Fruit fly (Drosophila melanogaster): Measurements from ENCODE around the gene CG7044.

CG7044 gene

DNA sequence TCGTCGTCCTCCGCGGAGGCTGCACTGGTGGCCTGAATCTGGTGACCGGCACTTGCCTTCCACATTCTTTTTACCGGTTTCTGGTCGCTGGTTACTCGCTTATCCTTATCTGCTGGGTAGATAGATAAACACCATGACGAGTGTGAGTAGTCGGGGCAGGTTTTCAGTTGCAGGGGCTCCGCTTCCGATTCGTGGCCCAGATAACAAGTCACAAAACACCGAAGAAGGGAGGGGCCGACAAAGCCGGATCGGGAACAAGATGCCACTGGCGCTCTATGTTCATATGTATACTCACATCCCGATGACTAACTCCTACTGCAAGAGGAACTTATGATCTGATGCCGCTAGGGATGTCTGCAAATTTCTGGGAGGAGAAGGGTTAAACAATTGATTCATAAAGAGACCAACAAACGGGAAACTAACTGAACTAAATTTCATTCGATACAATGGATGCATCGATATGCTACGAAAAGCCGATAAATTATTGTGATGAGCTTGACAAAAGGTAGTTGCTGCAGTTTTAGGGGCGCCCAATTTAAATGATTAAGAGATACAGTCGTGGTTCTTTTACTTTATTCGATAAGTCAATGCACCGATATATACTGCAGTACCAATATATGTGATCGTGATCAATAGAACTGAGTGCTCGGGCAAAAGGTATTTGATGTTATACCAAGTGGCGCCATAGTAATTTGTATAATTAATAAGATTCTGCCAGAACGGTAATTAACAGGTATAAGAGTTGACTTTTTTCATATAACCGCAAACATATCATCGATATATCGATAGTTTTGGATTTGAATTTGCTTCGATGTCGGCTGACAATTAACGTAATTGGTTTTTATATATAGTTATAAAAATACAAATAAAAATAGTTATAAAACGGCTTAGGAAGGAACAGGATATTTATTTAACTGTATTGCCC is 37.3 kb downstream of the CG7044 start, which contains the start of gene Cortactin (continued):
- TF ChIP-seq Sox100B (GFP tag; optimal IDR thresholded peaks at IDR 0.05), result no peak
- TF ChIP-seq CG6272 (GFP tag; IDR thresholded peaks at IDR 0.05), result 0 out of 2 replicates have a peak, but pooled peaks have one; percentile 14
- no peak for TF ChIP-seq CG10366 (GFP tag; IDR thresholded peaks at IDR 0.05)
- no peak for TF ChIP-seq CG2875 (GFP tag; optimal IDR thresholded peaks at IDR 0.05)
- no peak for TF ChIP-seq bsh (GFP tag; optimal IDR thresholded peaks at IDR 0.05)
- TF ChIP-seq HLHmδ (GFP tag; optimal IDR thresholded peaks at IDR 0.05), result no peak
- no peak for TF ChIP-seq CG7928 (GFP tag; optimal IDR thresholded peaks at IDR 0.05)
- peak; percentile 75 for TF ChIP-seq Deaf1 (tag; optimal IDR thresholded peaks at IDR 0.05)
- no peak for TF ChIP-seq lab (GFP tag; optimal IDR thresholded peaks at IDR 0.05)
- TF ChIP-seq Ets97D (GFP tag; optimal IDR thresholded peaks at IDR 0.05), result peak; percentile 85
- no peak for TF ChIP-seq sim (GFP tag; IDR thresholded peaks at IDR 0.05)
- peak; percentile 95 for TF ChIP-seq amos (GFP tag; IDR thresholded peaks at IDR 0.05; ENCODE audit: partially characterized antibody)
- TF ChIP-seq TFAM (GFP tag; optimal IDR thresholded peaks at IDR 0.05), result no peak
- no peak for TF ChIP-seq Taf1 (GFP tag; IDR thresholded peaks at IDR 0.05)
- no peak for TF ChIP-seq ara (GFP tag; IDR thresholded peaks at IDR 0.05)
- peak; percentile 98 for TF ChIP-seq CG18011 (GFP tag; optimal IDR thresholded peaks at IDR 0.05)
- TF ChIP-seq CG30403 (GFP tag; optimal IDR thresholded peaks at IDR 0.05), result no peak
- no peak for TF ChIP-seq Usf (GFP tag; optimal IDR thresholded peaks at IDR 0.05)
- no peak for TF ChIP-seq CG9727 (GFP tag; optimal IDR thresholded peaks at IDR 0.05)
- no peak for TF ChIP-seq CG12391 (tag; optimal IDR thresholded peaks at IDR 0.05)
- peak; percentile 70 for TF ChIP-seq mld (GFP tag; IDR thresholded peaks at IDR 0.05; ENCODE audit: partially characterized antibody)
- peak; percentile 11 for TF ChIP-seq zfh2 (GFP tag; optimal IDR thresholded peaks at IDR 0.05)
- TF ChIP-seq CG10209 (GFP tag; optimal IDR thresholded peaks at IDR 0.05), result no peak
- no peak for TF ChIP-seq ftz-f1 (GFP tag; optimal IDR thresholded peaks at IDR 0.05)
- peak; percentile 99 for TF ChIP-seq Dp (GFP tag; optimal IDR thresholded peaks at IDR 0.05)
- TF ChIP-seq ken (GFP tag; IDR thresholded peaks at IDR 0.05), result no peak
- TF ChIP-seq CG15269 (tag; optimal IDR thresholded peaks at IDR 0.05), result no peak
- TF ChIP-seq CG16813 (GFP tag; IDR thresholded peaks at IDR 0.05; ENCODE audit: partially characterized antibody), result peak; percentile 92
- no peak for TF ChIP-seq Meics (GFP tag; optimal IDR thresholded peaks at IDR 0.05)
- no peak for TF ChIP-seq NC2α (GFP tag; optimal IDR thresholded peaks at IDR 0.05)
- TF ChIP-seq CG33557 (GFP tag; optimal IDR thresholded peaks at IDR 0.05), result no peak
- no peak for TF ChIP-seq CkIIα-i1 (GFP tag; IDR thresholded peaks at IDR 0.05)
- no peak for TF ChIP-seq Hey (tag; optimal IDR thresholded peaks at IDR 0.05)
- TF ChIP-seq Ravus (GFP tag; IDR thresholded peaks at IDR 0.05), result no peak
- TF ChIP-seq Doc2 (GFP tag; IDR thresholded peaks at IDR 0.05), result no peak
- TF ChIP-seq Dref (GFP tag; IDR thresholded peaks at IDR 0.05), result peak; percentile 100
- TF ChIP-seq Sry-β (GFP tag; optimal IDR thresholded peaks at IDR 0.05), result peak; percentile 2
- no peak for TF ChIP-seq hth (optimal IDR thresholded peaks at IDR 0.05)
- no peak for TF ChIP-seq crp (GFP tag; optimal IDR thresholded peaks at IDR 0.05)
- no peak for TF ChIP-seq dati (GFP tag; IDR thresholded peaks at IDR 0.05)
- no peak for TF ChIP-seq toy (GFP tag; IDR thresholded peaks at IDR 0.05)
- TF ChIP-seq vvl (GFP tag; IDR thresholded peaks at IDR 0.05), result peak; percentile 65; the same call in 1 of the 2 replicates
- TF ChIP-seq Doc3 (GFP tag; IDR thresholded peaks at IDR 0.05; ENCODE audit: partially characterized antibody), result peak; percentile 93
- TF ChIP-seq YL-1 (GFP tag; optimal IDR thresholded peaks at IDR 0.05), result peak; percentile 30
- TF ChIP-seq CG7839 (tag; optimal IDR thresholded peaks at IDR 0.05), result no peak
- TF ChIP-seq NC2β (GFP tag; optimal IDR thresholded peaks at IDR 0.05), result no peak
- TF ChIP-seq Oli (tag; optimal IDR thresholded peaks at IDR 0.05), result no peak
- TF ChIP-seq Spps (tag; optimal IDR thresholded peaks at IDR 0.05), result no peak
